Worm (Caenorhabditis elegans) whole organism, L4/young adult: ENCODE measurements around the gene R05G6.4.

Experiments used
- dao-5 ChIP-seq: sonication (generic microtip); optimal IDR thresholded peaks from 2 replicates; lab custom pipeline; 2016; ENCODE audit warnings: missing genotype, missing genetic modification characterization, moderate library complexity, missing compliant biosample characterization
- him-1 ChIP-seq: sonication (generic microtip); optimal IDR thresholded peaks from 2 replicates; lab custom pipeline; 2016; ENCODE audit warnings: missing genotype, missing genetic modification reagents, missing genetic modification characterization, missing compliant biosample characterization

DNA sequence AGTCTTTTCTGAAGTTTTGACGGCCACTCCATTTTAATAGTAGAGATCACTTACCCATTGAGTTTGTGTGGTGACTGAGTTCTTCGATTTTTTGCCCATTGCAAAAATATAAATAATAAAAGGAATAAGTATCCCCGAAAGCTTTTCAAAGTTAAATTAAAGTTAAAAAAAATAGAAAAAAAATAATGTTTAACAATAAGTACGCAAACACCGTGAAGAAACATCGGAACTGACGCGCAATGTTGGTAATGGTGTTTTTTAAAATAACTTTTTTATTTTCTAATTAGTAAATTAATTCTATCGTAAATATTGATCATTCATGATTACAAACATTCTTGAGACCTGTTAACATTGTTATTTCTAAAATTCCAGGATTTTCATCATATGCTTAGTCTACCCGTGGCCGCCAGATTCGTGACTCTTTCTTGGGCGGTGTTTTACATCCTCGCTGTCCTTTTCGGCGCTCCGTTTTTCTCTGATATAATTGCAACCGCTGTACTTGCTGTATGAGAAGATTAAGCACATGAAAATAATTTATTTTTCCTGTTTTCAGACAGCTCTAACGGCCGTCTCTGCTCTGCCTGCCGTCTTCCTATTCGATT is 43.3 kb downstream of the R05G6.4 start, which contains the start of the genes F49E8.7, F49E8.8 and nprl-2:
- no peak for TF ChIP-seq him-1 (tag; lab: Kevin White, UChicago)
- TF ChIP-seq dao-5 (tag; lab: Kevin White, UChicago): no peak
